Fruit fly (Drosophila melanogaster) whole organism, embryonic: ENCODE results near the gene Sce.

Source experiments
- Aef1 ChIP-seq: fragments of 200-800 bp; sonication (Bioruptor generic); IDR thresholded peaks from 3 replicates; pipeline ENCODE4 v1.3.6; 2022; ENCODE audit warnings: missing biosample characterization, missing genetic modification characterization
- CG10565 ChIP-seq: fragments of 200-800 bp; sonication (Bioruptor generic); optimal IDR thresholded peaks from 3 replicates; lab custom pipeline; 2016; ENCODE audit warnings: missing biosample characterization, mild to moderate bottlenecking, missing genetic modification characterization
- CG10979 ChIP-seq: fragments of 200-800 bp; sonication (Bioruptor generic); optimal IDR thresholded peaks from 2 replicates; lab custom pipeline; 2018; ENCODE audit warnings: missing biosample characterization, mild to moderate bottlenecking, missing genetic modification characterization, moderate library complexity
- CG12744 ChIP-seq: fragments of 200-800 bp; sonication (Bioruptor generic); optimal IDR thresholded peaks from 2 replicates; lab custom pipeline; 2016; ENCODE audit warnings: missing biosample characterization, missing genetic modification characterization
- CG13287 ChIP-seq: fragments of 200-800 bp; sonication (Bioruptor generic); IDR thresholded peaks from 2 replicates; pipeline ENCODE4 v1.3.6; 2022; ENCODE audit warnings: missing biosample characterization, missing genetic modification characterization; ENCODE audit not compliant: partially characterized antibody
- CG13775 ChIP-seq: fragments of 200-800 bp; sonication (Bioruptor generic); optimal IDR thresholded peaks from 3 replicates; lab custom pipeline; 2017; ENCODE audit warnings: missing biosample characterization, mild to moderate bottlenecking, missing genetic modification characterization
- CG15514 ChIP-seq: fragments of 200-800 bp; sonication (Bioruptor generic); optimal IDR thresholded peaks from 3 replicates; lab custom pipeline; 2017; ENCODE audit warnings: missing biosample characterization, missing genetic modification characterization, mild to moderate bottlenecking, moderate library complexity, missing genetic modification reagents
- CG2120 ChIP-seq: fragments of 200-800 bp; sonication (Bioruptor generic); optimal IDR thresholded peaks from 3 replicates; lab custom pipeline; 2016; ENCODE audit warnings: missing biosample characterization, missing genetic modification characterization
- CG2875 ChIP-seq: fragments of 200-800 bp; sonication (Bioruptor generic); optimal IDR thresholded peaks from 2 replicates; lab custom pipeline; 2017; ENCODE audit warnings: missing biosample characterization, mild to moderate bottlenecking, missing genetic modification characterization, missing genetic modification reagents
- CG30403 ChIP-seq: fragments of 200-800 bp; sonication (Bioruptor generic); optimal IDR thresholded peaks from 3 replicates; lab custom pipeline; 2016; ENCODE audit warnings: missing biosample characterization, missing genetic modification characterization
- CG3065 ChIP-seq: fragments of 200-800 bp; sonication (Bioruptor generic); optimal IDR thresholded peaks from 2 replicates; lab custom pipeline; 2016; ENCODE audit warnings: missing biosample characterization, missing genetic modification characterization
- CG31365 ChIP-seq: fragments of 200-800 bp; sonication (Bioruptor generic); optimal IDR thresholded peaks from 2 replicates; lab custom pipeline; 2018; ENCODE audit warnings: missing biosample characterization, mild to moderate bottlenecking, missing genetic modification characterization
- CG3163 ChIP-seq: fragments of 200-800 bp; sonication (Bioruptor generic); optimal IDR thresholded peaks from 3 replicates; lab custom pipeline; 2016; ENCODE audit warnings: missing biosample characterization, missing genetic modification characterization
- CG6689 ChIP-seq: fragments of 200-800 bp; sonication (Bioruptor generic); IDR thresholded peaks from 2 replicates; pipeline ENCODE4 v1.3.6; 2022; ENCODE audit warnings: missing biosample characterization, missing genetic modification characterization
- CG7786 ChIP-seq: fragments of 200-800 bp; sonication (Bioruptor generic); optimal IDR thresholded peaks from 2 replicates; lab custom pipeline; 2016; ENCODE audit warnings: missing biosample characterization, missing genetic modification characterization
- CG8281 ChIP-seq: fragments of 200-800 bp; sonication (Bioruptor generic); optimal IDR thresholded peaks from 2 replicates; lab custom pipeline; 2018; ENCODE audit warnings: missing biosample characterization, mild to moderate bottlenecking, missing genetic modification characterization, moderate library complexity
- CG9797 ChIP-seq: fragments of 200-800 bp; sonication (Bioruptor generic); optimal IDR thresholded peaks from 3 replicates; lab custom pipeline; 2018; ENCODE audit warnings: missing biosample characterization, mild to moderate bottlenecking, missing genetic modification characterization
- CG9932 ChIP-seq: fragments of 200-800 bp; sonication (Bioruptor generic); IDR thresholded peaks from 2 replicates; pipeline ENCODE4 v1.3.6; 2022; ENCODE audit warnings: missing biosample characterization, missing genetic modification characterization
- CoRest ChIP-seq: fragments of 200-800 bp; sonication (Bioruptor generic); optimal IDR thresholded peaks from 3 replicates; lab custom pipeline; 2018; ENCODE audit warnings: missing biosample characterization, mild to moderate bottlenecking, missing genetic modification characterization, moderate library complexity
- Neu2 ChIP-seq: fragments of 200-800 bp; sonication (Bioruptor generic); optimal IDR thresholded peaks from 3 replicates; lab custom pipeline; 2016; ENCODE audit warnings: missing biosample characterization, missing genetic modification characterization, borderline replicate concordance
- abd-A ChIP-seq: fragments of 200-800 bp; sonication (Bioruptor generic); optimal IDR thresholded peaks from 3 replicates; lab custom pipeline; 2019; ENCODE audit warnings: missing biosample characterization, mild to moderate bottlenecking, missing genetic modification characterization, moderate library complexity
- ac ChIP-seq: fragments of 200-800 bp; sonication (Bioruptor generic); optimal IDR thresholded peaks from 3 replicates; lab custom pipeline; 2017; ENCODE audit warnings: missing biosample characterization, mild to moderate bottlenecking, missing genetic modification characterization
- chif ChIP-seq, 2 experiments: fragments of 200-800 bp; sonication (Bioruptor generic); optimal IDR thresholded peaks; 3 replicates each; lab custom pipeline; 2016; ENCODE audit warnings: missing biosample characterization in 2 of 2, missing genetic modification characterization in 2 of 2
- dan ChIP-seq: fragments of 200-800 bp; sonication (Bioruptor generic); IDR thresholded peaks from 2 replicates; pipeline ENCODE4 v1.3.6; 2022; ENCODE audit warnings: missing biosample characterization, missing genetic modification characterization
- fd64A ChIP-seq: fragments of 200-800 bp; sonication (Bioruptor generic); optimal IDR thresholded peaks from 3 replicates; lab custom pipeline; 2018; ENCODE audit warnings: missing biosample characterization, mild to moderate bottlenecking, missing genetic modification characterization
- gsb ChIP-seq: fragments of 200-800 bp; sonication (Bioruptor generic); IDR thresholded peaks from 2 replicates; pipeline ENCODE4 v1.3.6; 2022; ENCODE audit warnings: missing biosample characterization, missing genetic modification characterization
- hb ChIP-seq: fragments of 200-800 bp; sonication (Bioruptor generic); IDR thresholded peaks from 3 replicates; pipeline ENCODE4 v1.3.6; 2022; ENCODE audit warnings: missing biosample characterization, missing genetic modification characterization; ENCODE audit not compliant: partially characterized antibody
- her ChIP-seq: fragments of 200-800 bp; sonication (Bioruptor generic); optimal IDR thresholded peaks from 2 replicates; lab custom pipeline; 2016; ENCODE audit warnings: missing biosample characterization, missing genetic modification characterization
- ind ChIP-seq: fragments of 200-800 bp; sonication (Bioruptor generic); optimal IDR thresholded peaks from 3 replicates; lab custom pipeline; 2016; ENCODE audit warnings: missing biosample characterization, missing genetic modification characterization
- jing ChIP-seq: fragments of 200-800 bp; sonication (Bioruptor generic); optimal IDR thresholded peaks from 2 replicates; lab custom pipeline; 2018; ENCODE audit warnings: missing biosample characterization, mild to moderate bottlenecking, missing genetic modification characterization
- kni ChIP-seq: fragments of 200-800 bp; sonication (Bioruptor generic); optimal IDR thresholded peaks from 3 replicates; lab custom pipeline; 2017; ENCODE audit warnings: mild to moderate bottlenecking, missing biosample characterization, missing genetic modification reagents, missing genetic modification characterization
- lab ChIP-seq: fragments of 200-800 bp; sonication (Bioruptor generic); optimal IDR thresholded peaks from 3 replicates; lab custom pipeline; 2017; ENCODE audit warnings: missing biosample characterization, missing genetic modification characterization, mild to moderate bottlenecking, moderate library complexity, missing genetic modification reagents
- lola ChIP-seq, 3 experiments: fragments of >200 bp in 2 of 3; fragments of 200-800 bp in 1 of 3; sonication (Bioruptor generic) in 1 of 3; optimal IDR thresholded peaks; 2 replicates each; lab custom pipeline; 2017 to 2019; ENCODE audit warnings: missing biosample characterization in 3 of 3, missing genetic modification characterization in 3 of 3, mild to moderate bottlenecking in 1 of 3, moderate library complexity in 1 of 3
- luna ChIP-seq: fragments of 200-800 bp; sonication (Bioruptor generic); optimal IDR thresholded peaks from 2 replicates; lab custom pipeline; 2016; ENCODE audit warnings: missing biosample characterization, missing genetic modification characterization
- onecut ChIP-seq: fragments of 200-800 bp; sonication (Bioruptor generic); IDR thresholded peaks from 2 replicates; pipeline ENCODE4 v1.3.6; 2022; ENCODE audit warnings: missing biosample characterization, missing genetic modification characterization
- pzg ChIP-seq: fragments of 200-800 bp; sonication (Bioruptor generic); optimal IDR thresholded peaks from 3 replicates; lab custom pipeline; 2018; ENCODE audit warnings: missing biosample characterization, mild to moderate bottlenecking, missing genetic modification characterization, moderate library complexity
- sisA ChIP-seq: fragments of 200-800 bp; sonication (Bioruptor generic); IDR thresholded peaks from 2 replicates; pipeline ENCODE4 v1.3.6; 2022; ENCODE audit warnings: missing biosample characterization, missing genetic modification characterization
- slou ChIP-seq: fragments of 200-800 bp; sonication (Bioruptor generic); optimal IDR thresholded peaks from 3 replicates; lab custom pipeline; 2016; ENCODE audit warnings: missing biosample characterization, missing genetic modification characterization
- sob ChIP-seq: fragments of 200-800 bp; sonication (Bioruptor generic); IDR thresholded peaks from 2 replicates; pipeline ENCODE4 v1.3.6; 2022; ENCODE audit warnings: missing biosample characterization, missing genetic modification characterization
- tap ChIP-seq: fragments of 200-800 bp; optimal IDR thresholded peaks from 3 replicates; lab custom pipeline; 2019; ENCODE audit warnings: missing biosample characterization, mild to moderate bottlenecking, missing genetic modification characterization, moderate library complexity
- unc-4 ChIP-seq: fragments of 200-800 bp; sonication (Bioruptor generic); IDR thresholded peaks from 2 replicates; pipeline ENCODE4 v1.3.6; 2022; ENCODE audit warnings: missing biosample characterization, missing genetic modification characterization; ENCODE audit not compliant: partially characterized antibody
- usp ChIP-seq: fragments of >200 bp; optimal IDR thresholded peaks from 2 replicates; lab custom pipeline; 2017; ENCODE audit warnings: missing biosample characterization, missing genetic modification characterization

Gene Sce

dm6 chr3R:27636010-27636584 lies 45.7 kb downstream of the Sce start, which contains the start of the genes CG5611 and Mtl (continued):
- TF ChIP-seq CG10565 (GFP tag; lab: Kevin White, UChicago) (peak; percentile 97), tap (tag; lab: Kevin White, UChicago) (peak; percentile 100), lab (GFP tag; lab: Kevin White, UChicago) (peak; percentile 100), lola (GFP tag; optimal IDR thresholded peaks at IDR 0.05; lab: Kevin White, UChicago) (peak in 1 of 3 experiments; percentile 100), luna (GFP tag; lab: Kevin White, UChicago) (peak; percentile 93), CG7786 (GFP tag; lab: Kevin White, UChicago) (peak; percentile 97), usp (no peak), CG2120 (GFP tag; lab: Kevin White, UChicago) (peak; percentile 100), CG3065 (peak; percentile 99), onecut (GFP tag; lab: Robert Waterston, UW) (peak; percentile 99), hb (no peak), abd-A (tag; lab: Kevin White, UChicago) (peak; percentile 97), Neu2 (GFP tag; lab: Kevin White, UChicago) (peak; percentile 71), CG15514 (peak; percentile 95), CG6689 (GFP tag; lab: Robert Waterston, UW) (peak; percentile 100), CG13287 (GFP tag; lab: Robert Waterston, UW) (peak; percentile 28; the same call in 1 of the 2 replicates), unc-4 (no peak), gsb (GFP tag; lab: Robert Waterston, UW) (peak; percentile 100), Aef1 (GFP tag; lab: Robert Waterston, UW) (peak; percentile 100), jing (GFP tag; lab: Kevin White, UChicago) (peak; percentile 99), CG12744 (GFP tag; lab: Kevin White, UChicago) (peak; percentile 98), CG10979 (peak; percentile 100), ac (GFP tag; lab: Kevin White, UChicago) (peak; percentile 98), dan (peak; percentile 99), sob (GFP tag; lab: Robert Waterston, UW) (peak; percentile 100), pzg (GFP tag; lab: Kevin White, UChicago) (peak; percentile 64), CG9932 (GFP tag; lab: Robert Waterston, UW) (peak; percentile 100), her (peak; percentile 83), ind (GFP tag; lab: Kevin White, UChicago) (peak; percentile 100), CG13775 (GFP tag; lab: Kevin White, UChicago) (peak; percentile 100), CG2875 (GFP tag; lab: Kevin White, UChicago) (peak; percentile 99), CoRest (peak; percentile 100), CG8281 (tag; lab: Kevin White, UChicago) (peak; percentile 96), CG30403 (peak; percentile 100), slou (GFP tag; lab: Kevin White, UChicago) (peak; percentile 100), sisA (GFP tag; lab: Robert Waterston, UW) (peak; percentile 100), chif (GFP tag; optimal IDR thresholded peaks at IDR 0.05; lab: Kevin White, UChicago) (peak; percentile 97 to 98), fd64A (GFP tag; lab: Kevin White, UChicago) (peak; percentile 99), kni (GFP tag; lab: Kevin White, UChicago) (peak; percentile 96), CG9797 (peak; percentile 60), CG31365 (peak; percentile 94), CG3163 (GFP tag; lab: Kevin White, UChicago) (peak; percentile 81)
